Worm (Caenorhabditis elegans): ENCODE measurements around the gene srx-20.
A peak's percentile ranks its signal among the peaks of the same experiment; 100 is the strongest.

Gene srx-20

DNA sequence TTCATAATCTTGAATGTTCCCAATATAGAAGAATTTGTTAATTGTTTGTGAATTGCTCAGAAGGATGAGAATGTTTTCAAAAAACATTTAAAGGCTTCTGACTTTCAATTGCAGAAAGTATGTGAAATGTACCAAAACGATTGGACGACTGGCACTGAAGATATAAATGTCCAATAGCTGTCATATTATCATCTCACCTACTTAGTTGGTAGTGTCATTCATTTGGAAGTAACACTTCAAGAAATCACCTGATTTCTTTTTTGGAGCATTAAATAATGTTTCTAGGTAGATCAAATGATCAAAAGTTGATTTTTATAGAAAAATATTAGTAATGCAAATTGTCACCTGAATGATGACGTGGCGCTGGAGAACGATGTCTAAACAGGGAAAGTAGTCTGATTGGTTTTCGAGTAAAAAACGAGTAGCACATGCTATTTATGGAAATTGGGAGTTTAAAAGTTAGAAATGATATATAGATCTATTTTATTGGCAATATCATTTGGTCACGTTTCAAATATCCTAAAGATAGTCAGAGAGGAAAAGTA lies 11.8 kb downstream of the srx-20 start:
- no peak for TF ChIP-seq ceh-82 (tag; optimal IDR thresholded peaks at IDR 0.05)
- no peak for TF ChIP-seq unc-62 (GFP tag; optimal IDR thresholded peaks at IDR 0.05)
- TF ChIP-seq mdl-1 (tag; optimal IDR thresholded peaks at IDR 0.05): no peak
- TF ChIP-seq ceh-28 (tag; optimal IDR thresholded peaks at IDR 0.05): no peak
- no peak for TF ChIP-seq skn-1 (tag; optimal IDR thresholded peaks at IDR 0.05)
- TF ChIP-seq elt-3 (tag; optimal IDR thresholded peaks at IDR 0.05): no peak
- TF ChIP-seq pqm-1 (tag; optimal IDR thresholded peaks at IDR 0.05): no peak
- no peak for TF ChIP-seq nhr-12 (tag; optimal IDR thresholded peaks at IDR 0.05)
- TF ChIP-seq pha-4 (tag; optimal IDR thresholded peaks at IDR 0.05): no peak
- no peak for TF ChIP-seq fkh-2 (tag; optimal IDR thresholded peaks at IDR 0.05)
- no peak for TF ChIP-seq ceh-16 (tag; optimal IDR thresholded peaks at IDR 0.05)
- no peak for TF ChIP-seq egl-27 (tag; optimal IDR thresholded peaks at IDR 0.05)
- no peak for TF ChIP-seq daf-12 (tag; optimal IDR thresholded peaks at IDR 0.05)
- no peak for TF ChIP-seq nhr-28 (tag; optimal IDR thresholded peaks at IDR 0.05)
- no peak for TF ChIP-seq ztf-4 (tag; optimal IDR thresholded peaks at IDR 0.05)
- no peak for TF ChIP-seq nhr-76 (tag; optimal IDR thresholded peaks at IDR 0.05)
- no peak for TF ChIP-seq R02D3.7 (tag; optimal IDR thresholded peaks at IDR 0.05)
- TF ChIP-seq mml-1 (tag; optimal IDR thresholded peaks at IDR 0.05): no peak
- no peak for TF ChIP-seq nhr-11 (tag; optimal IDR thresholded peaks at IDR 0.05)
- TF ChIP-seq fkh-10 (GFP tag; optimal IDR thresholded peaks at IDR 0.05): no peak

DNA sequence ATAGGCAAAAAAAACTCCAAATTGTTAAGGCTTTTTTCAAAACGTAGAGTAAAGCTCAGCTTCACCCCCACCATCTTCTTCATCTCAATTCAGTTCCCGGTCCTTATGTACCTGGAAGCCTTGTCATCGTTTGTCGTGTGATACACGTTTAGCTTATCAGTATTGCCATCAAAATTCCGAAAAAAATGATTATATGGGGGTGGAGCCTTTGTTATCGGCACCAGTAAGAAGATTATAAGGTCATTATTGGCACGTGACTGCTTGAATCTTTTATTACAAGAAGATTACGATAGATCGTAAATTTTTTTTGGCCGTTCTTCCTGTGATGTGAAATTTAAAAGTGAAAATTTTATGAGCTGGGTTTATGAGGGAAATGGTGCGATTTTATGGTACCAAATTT lies 12.5 kb downstream of the srx-20 start:
- TF ChIP-seq elt-2 (tag; optimal IDR thresholded peaks at IDR 0.05) (peak; percentile 98), unc-39 (tag; optimal IDR thresholded peaks at IDR 0.05) (no peak), tbx-2 (tag; optimal IDR thresholded peaks at IDR 0.05) (no peak), pha-4 (tag; optimal IDR thresholded peaks at IDR 0.05) (peak; percentile 4), jun-1 (tag; optimal IDR thresholded peaks at IDR 0.05) (peak; percentile 53), pqm-1 (tag; optimal IDR thresholded peaks at IDR 0.05) (peak; percentile 97)

DNA sequence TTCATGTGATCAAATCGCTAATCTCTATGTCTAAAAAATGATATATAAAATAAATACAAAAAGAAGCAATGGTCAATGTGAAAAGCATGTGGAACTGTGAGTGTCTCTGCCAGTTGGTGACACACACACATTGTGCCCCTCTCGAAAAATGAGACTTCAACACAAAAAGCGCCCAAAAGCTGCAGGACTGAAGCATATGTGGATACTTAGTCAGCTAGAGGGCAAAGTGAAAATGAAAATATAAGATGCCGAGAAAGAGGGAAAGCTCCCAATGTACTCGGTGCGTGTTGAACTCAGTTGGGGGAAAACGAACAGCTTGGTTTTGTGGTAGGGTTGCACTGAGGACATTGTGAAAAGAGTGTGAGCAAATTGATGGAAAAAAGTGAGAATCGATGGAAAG lies 13.3 kb downstream of the srx-20 start:
- peak; percentile 87 for TF ChIP-seq pha-4 (tag; optimal IDR thresholded peaks at IDR 0.05)
- peak; percentile 32 for TF ChIP-seq mdl-1 (tag; optimal IDR thresholded peaks at IDR 0.05)
- peak; percentile 62 for TF ChIP-seq mml-1 (tag; optimal IDR thresholded peaks at IDR 0.05)
- TF ChIP-seq elt-2 (tag; optimal IDR thresholded peaks at IDR 0.05): no peak
- no peak for TF ChIP-seq jun-1 (tag; optimal IDR thresholded peaks at IDR 0.05)
- no peak for TF ChIP-seq egl-27 (tag; optimal IDR thresholded peaks at IDR 0.05)
- TF ChIP-seq nfya-1 (tag; optimal IDR thresholded peaks at IDR 0.05; ENCODE audit: insufficient read depth): peak; percentile 82
- no peak for TF ChIP-seq eor-1 (tag; optimal IDR thresholded peaks at IDR 0.05)
- peak; percentile 39 for TF ChIP-seq ceh-28 (tag; optimal IDR thresholded peaks at IDR 0.05)
- peak; percentile 65 for TF ChIP-seq lin-39 (tag; optimal IDR thresholded peaks at IDR 0.05)
- peak; percentile 26 for TF ChIP-seq fkh-2 (tag; optimal IDR thresholded peaks at IDR 0.05)
- no peak for TF ChIP-seq egl-5 (tag; optimal IDR thresholded peaks at IDR 0.05)
- peak; percentile 31 for TF ChIP-seq nhr-11 (tag; optimal IDR thresholded peaks at IDR 0.05)
- peak; percentile 8 for TF ChIP-seq fkh-10 (GFP tag; optimal IDR thresholded peaks at IDR 0.05)
- TF ChIP-seq ztf-11 (tag; optimal IDR thresholded peaks at IDR 0.05): no peak
- no peak for TF ChIP-seq zag-1 (tag; optimal IDR thresholded peaks at IDR 0.05)
- TF ChIP-seq lin-15B (tag; optimal IDR thresholded peaks at IDR 0.05): peak; percentile 27

DNA sequence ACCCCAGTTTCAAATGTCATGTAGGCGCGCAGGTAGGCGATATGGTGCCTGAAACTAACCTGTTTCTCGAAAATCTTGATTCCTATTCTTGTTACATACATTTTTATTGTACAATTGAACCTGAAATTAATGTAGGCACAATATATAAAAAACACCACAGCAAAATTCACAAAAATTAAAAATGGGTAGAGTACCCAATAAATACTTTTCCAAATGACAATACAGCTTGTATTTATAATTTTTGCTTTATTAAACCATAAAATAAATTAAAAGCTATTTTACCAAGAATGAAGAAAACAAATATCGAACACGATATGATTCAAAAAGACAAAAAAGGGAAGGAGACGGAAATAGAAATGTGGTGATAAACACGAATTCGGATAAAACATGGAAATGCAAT lies 15.5 kb downstream of the srx-20 start, which contains the start of gene tre-2:
Gene tre-2, minus strand, starts transcription at position 101 of the 400 bp plus-strand sequence.
- TF ChIP-seq tbx-2 (tag; optimal IDR thresholded peaks at IDR 0.05) (no peak), lsy-12 (tag; optimal IDR thresholded peaks at IDR 0.05) (no peak), zag-1 (tag; optimal IDR thresholded peaks at IDR 0.05) (no peak), mdl-1 (tag; optimal IDR thresholded peaks at IDR 0.05) (no peak), ceh-28 (tag; optimal IDR thresholded peaks at IDR 0.05) (no peak), fos-1 (tag; optimal IDR thresholded peaks at IDR 0.05) (no peak), nhr-11 (tag; optimal IDR thresholded peaks at IDR 0.05) (no peak), hmg-11 (tag; optimal IDR thresholded peaks at IDR 0.05) (no peak), skn-1 (tag; optimal IDR thresholded peaks at IDR 0.05) (no peak), ceh-9 (tag; optimal IDR thresholded peaks at IDR 0.05) (no peak), pha-4 (tag; optimal IDR thresholded peaks at IDR 0.05) (no peak), ZK546.5 (tag; optimal IDR thresholded peaks at IDR 0.05) (no peak), nhr-237 (tag; optimal IDR thresholded peaks at IDR 0.05) (no peak), ztf-4 (tag; optimal IDR thresholded peaks at IDR 0.05) (no peak), nhr-25 (tag; optimal IDR thresholded peaks at IDR 0.05) (no peak), nhr-28 (tag; optimal IDR thresholded peaks at IDR 0.05) (no peak), jun-1 (tag; optimal IDR thresholded peaks at IDR 0.05) (no peak)
